Fruit fly (Drosophila melanogaster) whole organism, wandering third instar larva: ENCODE measurements around the gene nes.
A peak's percentile ranks its signal among the peaks of the same experiment; 100 is the strongest.

Source experiments
- Abd-B ChIP-seq: fragments of >200 bp; optimal IDR thresholded peaks from 2 replicates; lab custom pipeline; 2017; ENCODE audit warnings: missing biosample characterization, missing genetic modification characterization
- CG9705 ChIP-seq: fragments of 200-800 bp; sonication (Bioruptor generic); optimal IDR thresholded peaks from 2 replicates; lab custom pipeline; 2018; ENCODE audit warnings: missing biosample characterization, mild to moderate bottlenecking, missing genetic modification characterization
- CrebA ChIP-seq: fragments of 200-800 bp; sonication (Bioruptor generic); optimal IDR thresholded peaks from 2 replicates; lab custom pipeline; 2016; ENCODE audit warnings: missing biosample characterization, mild to moderate bottlenecking, missing genetic modification characterization, borderline replicate concordance
- Hr78 ChIP-seq: fragments of >200 bp; optimal IDR thresholded peaks from 2 replicates; lab custom pipeline; 2017; ENCODE audit warnings: missing biosample characterization, missing genetic modification characterization
- Mio ChIP-seq: sonication (Bioruptor generic); optimal IDR thresholded peaks from 2 replicates; lab custom pipeline; 2016; ENCODE audit warnings: missing biosample characterization, missing genetic modification characterization
- N ChIP-seq: fragments of >200 bp; optimal IDR thresholded peaks from 2 replicates; lab custom pipeline; 2018; ENCODE audit warnings: missing biosample characterization, missing external identifiers, missing genetic modification characterization
- Vsx2 ChIP-seq: fragments of 200-300, 225-300 bp; sonication (Bioruptor generic); optimal IDR thresholded peaks from 2 replicates; lab custom pipeline; 2018; ENCODE audit warnings: missing biosample characterization, missing genetic modification characterization; ENCODE audit not compliant: partially characterized antibody
- br ChIP-seq: fragments of 200-800 bp; sonication (Bioruptor generic); optimal IDR thresholded peaks from 2 replicates; lab custom pipeline; 2016; ENCODE audit warnings: missing biosample characterization, missing genetic modification characterization
- fru ChIP-seq: fragments of 200-800 bp; sonication (Bioruptor generic); optimal IDR thresholded peaks from 3 replicates; lab custom pipeline; 2016; ENCODE audit warnings: missing biosample characterization, mild to moderate bottlenecking, missing genetic modification characterization
- h ChIP-seq: fragments of 200-800 bp; sonication (Bioruptor generic); optimal IDR thresholded peaks from 3 replicates; lab custom pipeline; 2016; ENCODE audit warnings: missing biosample characterization, mild to moderate bottlenecking, missing genetic modification characterization
- jim ChIP-seq: fragments of 175-275, 200-325 bp; sonication (Bioruptor generic); optimal IDR thresholded peaks from 2 replicates; lab custom pipeline; 2016; ENCODE audit warnings: missing biosample characterization, mild to moderate bottlenecking, missing genetic modification characterization
- pan ChIP-seq: fragments of >200 bp; optimal IDR thresholded peaks from 2 replicates; lab custom pipeline; 2017
- usp ChIP-seq: fragments of >200 bp; optimal IDR thresholded peaks from 2 replicates; lab custom pipeline; 2017; ENCODE audit warnings: missing biosample characterization, missing genetic modification characterization

dm6 chr3L:19254715-19255428 is 5.6 kb downstream of the nes start, which contains the start of the genes mRpL21 and rept:
- peak; percentile 30 for TF ChIP-seq Mio
- no peak for TF ChIP-seq usp (GFP tag; lab: Kevin White, UChicago)
- no peak for TF ChIP-seq CrebA
- TF ChIP-seq h (GFP tag; lab: Kevin White, UChicago): peak; percentile 78
- no peak for TF ChIP-seq Abd-B (GFP tag; lab: Kevin White, UChicago)
- TF ChIP-seq br (GFP tag; lab: Kevin White, UChicago): peak; percentile 80
- no peak for TF ChIP-seq pan (lab: Kevin White, UChicago)
- TF ChIP-seq Vsx2 (GFP tag; lab: Kevin White, UChicago): no peak
- TF ChIP-seq Hr78 (GFP tag; lab: Kevin White, UChicago): no peak
- no peak for TF ChIP-seq N
- TF ChIP-seq fru (GFP tag; lab: Kevin White, UChicago): peak; percentile 66
- TF ChIP-seq CG9705: peak; percentile 1
- no peak for TF ChIP-seq jim (GFP tag; lab: Kevin White, UChicago)
